Worm (Caenorhabditis elegans) whole organism, mixed stage, embryonic: ENCODE results near the gene Y116F11B.2.
A peak's percentile ranks its signal among the peaks of the same experiment; 100 is the strongest.

Experiments used
- M03D4.4 ChIP-seq: sonication (generic microtip); optimal IDR thresholded peaks from 2 replicates; lab custom pipeline; 2017; ENCODE audit warnings: mild to moderate bottlenecking, missing genetic modification characterization, missing compliant biosample characterization
- bed-3 ChIP-seq: fragments of 200-800 bp; sonication (Bioruptor generic); optimal IDR thresholded peaks from 3 replicates; lab custom pipeline; 2018; ENCODE audit warnings: mild to moderate bottlenecking, missing genetic modification characterization, moderate library complexity, missing compliant biosample characterization
- blmp-1 ChIP-seq: fragments of 150-350 bp; optimal IDR thresholded peaks from 2 replicates; lab custom pipeline; 2014; ENCODE audit warnings: missing biosample characterization, missing genetic modification characterization
- ceh-39 ChIP-seq: fragments of 150-350 bp; optimal IDR thresholded peaks from 2 replicates; lab custom pipeline; 2014; ENCODE audit warnings: missing biosample characterization, missing genetic modification characterization
- ceh-83 ChIP-seq: fragments of 200-800 bp; sonication (Bioruptor generic); optimal IDR thresholded peaks from 2 replicates; lab custom pipeline; 2018; ENCODE audit warnings: mild to moderate bottlenecking, missing genetic modification characterization, missing compliant biosample characterization
- ces-1 ChIP-seq: fragments of 150-350 bp; optimal IDR thresholded peaks from 2 replicates; lab custom pipeline; 2014; ENCODE audit warnings: missing biosample characterization, missing genetic modification reagents, missing genetic modification characterization
- cnd-1 ChIP-seq: fragments of 200-800 bp; sonication (Bioruptor generic); optimal IDR thresholded peaks from 2 replicates; lab custom pipeline; 2018; ENCODE audit warnings: mild to moderate bottlenecking, missing genetic modification characterization, missing compliant biosample characterization
- drap-1 ChIP-seq: fragments of 200-800 bp; sonication (Bioruptor generic); optimal IDR thresholded peaks from 3 replicates; lab custom pipeline; 2018; ENCODE audit warnings: mild to moderate bottlenecking, missing genetic modification characterization, missing compliant biosample characterization
- elt-1 ChIP-seq: sonication (generic microtip); optimal IDR thresholded peaks from 2 replicates; lab custom pipeline; 2017; ENCODE audit warnings: missing genetic modification characterization, mild to moderate bottlenecking, missing compliant biosample characterization, antibody characterized with exemption, moderate library complexity, borderline replicate concordance; ENCODE audit not compliant: insufficient read depth
- elt-3 ChIP-seq: fragments of 150-350 bp; optimal IDR thresholded peaks from 2 replicates; lab custom pipeline; 2014; ENCODE audit warnings: missing biosample characterization, missing genetic modification characterization
- flh-1 ChIP-seq: fragments of 200-800 bp; sonication (Bioruptor generic); optimal IDR thresholded peaks from 2 replicates; lab custom pipeline; 2018; ENCODE audit warnings: mild to moderate bottlenecking, missing genetic modification characterization, moderate library complexity, missing compliant biosample characterization
- ham-2 ChIP-seq: fragments of 200-800 bp; sonication (Bioruptor generic); optimal IDR thresholded peaks from 2 replicates; lab custom pipeline; 2018; ENCODE audit warnings: mild to moderate bottlenecking, missing genetic modification characterization, missing compliant biosample characterization
- hlh-1 ChIP-seq: fragments of 150-350 bp; optimal IDR thresholded peaks from 2 replicates; lab custom pipeline; 2014; ENCODE audit warnings: missing biosample characterization, missing genetic modification reagents, missing genetic modification characterization
- lin-32 ChIP-seq: fragments of 200-800 bp; sonication (Bioruptor generic); optimal IDR thresholded peaks from 2 replicates; lab custom pipeline; 2018; ENCODE audit warnings: mild to moderate bottlenecking, missing genetic modification characterization, missing compliant biosample characterization
- lsy-2 ChIP-seq: fragments of 150-350 bp; optimal IDR thresholded peaks from 2 replicates; lab custom pipeline; 2014; ENCODE audit warnings: missing biosample characterization, missing genetic modification characterization
- mab-5 ChIP-seq: fragments of 150-350 bp; optimal IDR thresholded peaks from 2 replicates; lab custom pipeline; 2014; ENCODE audit warnings: missing biosample characterization, missing genetic modification characterization
- mep-1 ChIP-seq: fragments of 150-350 bp; optimal IDR thresholded peaks from 2 replicates; lab custom pipeline; 2017; ENCODE audit warnings: missing biosample characterization, missing genetic modification reagents, missing genetic modification characterization, inconsistent platforms
- nhr-2 ChIP-seq: fragments of 150-350 bp; optimal IDR thresholded peaks from 2 replicates; lab custom pipeline; 2014; ENCODE audit warnings: missing biosample characterization, missing genetic modification characterization
- nhr-237 ChIP-seq: fragments of 150-350 bp; optimal IDR thresholded peaks from 2 replicates; lab custom pipeline; 2014; ENCODE audit warnings: missing biosample characterization, missing genetic modification characterization
- nhr-28 ChIP-seq: fragments of 150-350 bp; optimal IDR thresholded peaks from 2 replicates; lab custom pipeline; 2014; ENCODE audit warnings: missing biosample characterization, missing genetic modification characterization
- nhr-76 ChIP-seq: sonication (generic microtip); optimal IDR thresholded peaks from 2 replicates; lab custom pipeline; 2017; ENCODE audit warnings: missing biosample characterization, missing genetic modification characterization
- pha-4 ChIP-seq: fragments of 150-350 bp; optimal IDR thresholded peaks from 2 replicates; lab custom pipeline; 2018; ENCODE audit warnings: missing biosample characterization, missing genetic modification reagents, missing genetic modification characterization
- sem-2 ChIP-seq: fragments of 200-800 bp; sonication (Bioruptor generic); optimal IDR thresholded peaks from 2 replicates; lab custom pipeline; 2018; ENCODE audit warnings: mild to moderate bottlenecking, missing genetic modification characterization, missing compliant biosample characterization
- snpc-4 ChIP-seq: fragments of 150-350 bp; optimal IDR thresholded peaks from 2 replicates; lab custom pipeline; 2014; ENCODE audit warnings: missing biosample characterization, missing genetic modification characterization
- sptf-1 ChIP-seq: sonication (generic microtip); optimal IDR thresholded peaks from 2 replicates; lab custom pipeline; 2017; ENCODE audit warnings: mild to moderate bottlenecking, missing genetic modification characterization, moderate library complexity, missing compliant biosample characterization
- tbx-8 ChIP-seq: fragments of 200-800 bp; sonication (Bioruptor generic); optimal IDR thresholded peaks from 2 replicates; lab custom pipeline; 2018; ENCODE audit warnings: mild to moderate bottlenecking, missing genetic modification characterization, moderate library complexity, missing compliant biosample characterization
- unc-120 ChIP-seq: sonication (generic microtip); optimal IDR thresholded peaks from 2 replicates; lab custom pipeline; 2017; ENCODE audit warnings: missing genetic modification characterization, missing compliant biosample characterization; ENCODE audit not compliant: poor library complexity, severe bottlenecking
- unc-39 ChIP-seq: fragments of 150-350 bp; optimal IDR thresholded peaks from 2 replicates; lab custom pipeline; 2014; ENCODE audit warnings: missing biosample characterization, missing genetic modification characterization
- unc-62 ChIP-seq: fragments of 150-350 bp; optimal IDR thresholded peaks from 2 replicates; lab custom pipeline; 2014; ENCODE audit warnings: missing biosample characterization, missing genetic modification reagents, missing genetic modification characterization
- zip-8 ChIP-seq: fragments of 150-350 bp; optimal IDR thresholded peaks from 2 replicates; lab custom pipeline; 2014; ENCODE audit warnings: missing biosample characterization, missing genetic modification characterization
- ztf-11 ChIP-seq: fragments of 150-350 bp; optimal IDR thresholded peaks from 2 replicates; lab custom pipeline; 2014; ENCODE audit warnings: missing biosample characterization, missing genetic modification characterization

Y116F11B.2 gene

DNA sequence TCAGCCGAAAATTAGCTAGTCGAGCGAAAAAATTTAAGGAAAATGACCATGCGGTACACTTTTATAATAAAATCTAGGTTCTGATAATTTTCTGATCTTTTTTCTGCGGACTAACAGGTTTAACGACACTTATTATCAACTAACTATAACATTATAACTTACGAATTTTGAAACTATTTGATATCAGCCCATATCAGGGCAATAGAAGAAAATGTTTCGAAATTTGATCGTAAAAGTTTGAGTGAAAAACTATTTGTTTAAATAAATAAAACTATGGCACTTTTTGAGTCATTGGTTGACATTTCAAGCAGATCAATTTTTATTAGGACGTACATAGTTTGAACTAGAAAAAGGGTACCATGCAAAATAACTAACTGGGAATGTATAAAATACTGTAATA is 29.9 kb upstream of the Y116F11B.2 start, which contains the start of gene pcp-4:
Gene pcp-4 (minus strand): TSS at position 197 of the 400 bp plus-strand sequence.
- no peak for TF ChIP-seq bed-3 (GFP tag; lab: Kevin White, UChicago)

ce11 chrV:19829225-19829624 is 28.3 kb upstream of the Y116F11B.2 start:
- TF ChIP-seq ham-2 (peak; percentile 35), cnd-1 (tag; lab: Kevin White, UChicago) (no peak), ceh-39 (no peak)

DNA sequence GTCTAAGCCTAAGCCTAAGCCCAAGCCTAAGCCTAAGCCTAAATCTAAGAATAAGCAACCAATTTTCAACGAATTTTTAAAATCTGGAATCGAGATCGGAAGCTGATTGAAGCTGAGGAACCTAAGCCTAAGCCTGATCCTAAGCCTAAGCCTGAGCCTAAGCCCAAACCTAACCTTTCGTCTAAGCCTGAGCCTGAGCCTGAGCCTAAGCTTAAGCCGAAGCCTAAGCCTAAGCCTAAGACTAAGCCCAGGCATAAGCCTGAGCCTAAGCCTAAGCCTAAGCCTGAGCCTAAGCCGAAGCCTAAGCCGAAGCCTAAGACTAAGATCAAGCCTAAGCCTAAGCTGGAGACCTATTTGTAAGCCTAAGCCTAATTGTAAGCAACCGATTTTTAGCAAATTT is 26.5 kb upstream of the Y116F11B.2 start:
- TF ChIP-seq blmp-1 (tag; lab: Kevin White, UChicago) (no peak), ztf-11 (tag; lab: Kevin White, UChicago) (no peak)

DNA sequence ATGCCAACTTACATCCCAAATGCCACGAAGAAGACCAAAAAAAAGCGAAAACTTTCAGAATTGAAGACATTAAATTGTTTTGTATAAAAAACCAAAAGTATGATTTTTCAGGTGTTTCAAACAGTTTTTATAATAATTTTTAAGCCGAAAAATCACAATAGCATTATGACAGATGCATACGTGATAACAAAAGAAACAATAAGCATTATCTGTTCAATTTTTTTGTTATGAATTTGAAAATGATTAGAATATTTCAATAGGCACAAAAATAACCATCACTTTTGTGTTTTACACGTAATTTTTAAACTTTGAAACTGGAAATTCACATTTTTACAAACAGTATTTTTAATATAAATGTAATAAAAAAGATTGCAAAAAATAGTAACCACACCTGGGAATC is 21.2 kb upstream of the Y116F11B.2 start, which contains the start of gene Y116F11B.17:
Gene Y116F11B.17 (minus strand): TSS at position 101 of the 400 bp plus-strand sequence.
- TF ChIP-seq ces-1, result no peak
- TF ChIP-seq elt-3 (tag; lab: Kevin White, UChicago), result no peak
- TF ChIP-seq snpc-4 (tag; lab: Kevin White, UChicago), result no peak
- no peak for TF ChIP-seq nhr-76 (tag; lab: Kevin White, UChicago)
- no peak for TF ChIP-seq nhr-28 (tag; lab: Kevin White, UChicago)
- TF ChIP-seq mep-1 (tag; lab: Kevin White, UChicago), result no peak
- TF ChIP-seq ceh-39, result no peak
- TF ChIP-seq drap-1 (GFP tag; lab: Kevin White, UChicago), result no peak
- TF ChIP-seq unc-62 (GFP tag; lab: Kevin White, UChicago), result no peak
- no peak for TF ChIP-seq tbx-8 (GFP tag; lab: Kevin White, UChicago)
- no peak for TF ChIP-seq nhr-237 (tag; lab: Kevin White, UChicago)
- TF ChIP-seq pha-4 (tag; lab: Kevin White, UChicago), result no peak
- no peak for TF ChIP-seq cnd-1 (tag; lab: Kevin White, UChicago)
- no peak for TF ChIP-seq hlh-1 (tag; lab: Kevin White, UChicago)
- TF ChIP-seq sptf-1 (tag; lab: Kevin White, UChicago), result no peak
- no peak for TF ChIP-seq flh-1
- TF ChIP-seq nhr-2 (tag; lab: Kevin White, UChicago), result no peak
- TF ChIP-seq lsy-2 (tag; lab: Kevin White, UChicago), result no peak
- TF ChIP-seq, all 35 proteins: peak for 0

- TF ChIP-seq ztf-11 (tag; lab: Kevin White, UChicago) (no peak), nhr-2 (tag; lab: Kevin White, UChicago) (no peak), zip-8 (tag; lab: Kevin White, UChicago) (no peak), sptf-1 (tag; lab: Kevin White, UChicago) (no peak), M03D4.4 (no peak), lsy-2 (tag; lab: Kevin White, UChicago) (no peak)
Measured at ce11 chrV:19820178-19820577, 19.2 kb upstream of the Y116F11B.2 start.

DNA sequence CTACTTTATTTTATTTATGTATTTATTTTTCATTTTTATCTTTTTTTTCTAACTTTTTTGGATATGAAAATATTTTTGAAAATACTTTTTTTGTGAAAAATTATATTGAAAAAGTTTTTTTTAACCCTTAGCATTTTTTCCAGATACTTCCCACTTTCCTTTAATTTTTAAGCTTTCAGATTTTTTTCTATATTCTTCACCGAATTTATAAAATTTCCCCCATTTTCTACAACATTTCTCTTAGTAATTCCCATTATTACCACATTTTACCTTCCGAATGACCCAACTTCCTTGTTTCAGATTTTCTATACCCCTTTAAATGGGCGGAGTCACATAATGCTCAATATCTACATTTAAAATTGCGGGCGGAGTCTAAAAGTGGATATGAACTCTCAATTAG is 13.9 kb upstream of the Y116F11B.2 start, which contains the start of gene daf-28:
Gene daf-28 (plus strand): TSS at position 301 of the 400 bp plus-strand sequence.
- no peak for TF ChIP-seq sptf-1 (tag; lab: Kevin White, UChicago)
- TF ChIP-seq elt-1 (tag; lab: Kevin White, UChicago), result no peak
- no peak for TF ChIP-seq sem-2 (GFP tag; lab: Kevin White, UChicago)
- TF ChIP-seq mab-5 (tag; lab: Kevin White, UChicago), result no peak
- TF ChIP-seq lin-32 (GFP tag; lab: Kevin White, UChicago), result no peak
- TF ChIP-seq ceh-83 (GFP tag; lab: Kevin White, UChicago), result no peak
- no peak for TF ChIP-seq ham-2
- no peak for TF ChIP-seq unc-120
- no peak for TF ChIP-seq elt-3 (tag; lab: Kevin White, UChicago)
- TF ChIP-seq bed-3 (GFP tag; lab: Kevin White, UChicago), result no peak
- no peak for TF ChIP-seq pha-4 (tag; lab: Kevin White, UChicago)
- no peak for TF ChIP-seq tbx-8 (GFP tag; lab: Kevin White, UChicago)
- no peak for TF ChIP-seq ceh-39
- no peak for TF ChIP-seq unc-39 (tag; lab: Kevin White, UChicago)
- no peak for TF ChIP-seq drap-1 (GFP tag; lab: Kevin White, UChicago)
- no peak for TF ChIP-seq blmp-1 (tag; lab: Kevin White, UChicago)
